Worm (Caenorhabditis elegans): Measurements from ENCODE around the gene marb-1.

DNA sequence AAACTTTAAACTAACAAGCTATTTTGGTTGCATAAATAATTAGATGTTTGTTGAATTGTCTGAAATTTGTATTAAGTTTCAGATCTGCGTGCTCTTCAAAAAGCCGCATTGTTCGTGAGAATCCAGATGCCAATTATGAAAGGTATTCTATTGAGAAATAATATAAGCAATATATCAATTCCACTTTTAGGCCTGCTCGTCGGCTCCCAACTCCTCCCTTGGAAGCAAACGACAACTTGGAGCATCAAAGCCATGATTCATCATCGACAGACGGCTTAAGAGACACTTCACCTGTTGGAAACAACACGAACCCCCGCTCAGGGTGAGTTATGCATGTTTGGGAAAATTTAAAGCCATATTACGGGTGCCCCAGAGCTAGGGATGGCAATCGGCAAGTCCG, 46.1 kb downstream of the marb-1 start:
- TF ChIP-seq rbr-2 (tag; optimal IDR thresholded peaks at IDR 0.05) (no peak), duxl-1 (tag; optimal IDR thresholded peaks at IDR 0.05; ENCODE audit: poor library complexity) (no peak), fkh-10 (GFP tag; optimal IDR thresholded peaks at IDR 0.05) (no peak), zfp-3 (GFP tag; conservative IDR thresholded peaks at IDR 0.05) (no peak), mxl-2 (GFP tag; conservative IDR thresholded peaks at IDR 0.05) (no peak), snpc-4 (tag; optimal IDR thresholded peaks at IDR 0.05) (no peak), lin-15B (tag; optimal IDR thresholded peaks at IDR 0.05) (no peak), nhr-237 (tag; optimal IDR thresholded peaks at IDR 0.05) (no peak), unc-62 (GFP tag; optimal IDR thresholded peaks at IDR 0.05 in 1 of 2) (no peak), unc-62 (tag; optimal IDR thresholded peaks at IDR 0.05) (no peak), sdz-12 (GFP tag; optimal IDR thresholded peaks at IDR 0.05) (no peak), daf-8 (GFP tag; IDR thresholded peaks at IDR 0.05) (no peak), nhr-25 (tag; optimal IDR thresholded peaks at IDR 0.05; ENCODE audit: borderline replicate concordance, insufficient read depth) (no peak), lin-39 (tag; optimal IDR thresholded peaks at IDR 0.05) (no peak)
